Fruit fly (Drosophila melanogaster) Kc167 (cell line): Measurements from ENCODE around the gene dmrt11E.

Source experiments
- Myc ChIP-seq: fragments of >200 bp; optimal IDR thresholded peaks from 2 replicates; lab custom pipeline; 2017; ENCODE audit warnings: missing external identifiers
- Sin3A ChIP-seq: fragments of >200 bp; optimal IDR thresholded peaks from 2 replicates; lab custom pipeline; 2018; ENCODE audit warnings: missing external identifiers
- insv ChIP-seq: fragments of >200 bp; optimal IDR thresholded peaks from 3 replicates; lab custom pipeline; 2018; ENCODE audit warnings: missing external identifiers

DNA sequence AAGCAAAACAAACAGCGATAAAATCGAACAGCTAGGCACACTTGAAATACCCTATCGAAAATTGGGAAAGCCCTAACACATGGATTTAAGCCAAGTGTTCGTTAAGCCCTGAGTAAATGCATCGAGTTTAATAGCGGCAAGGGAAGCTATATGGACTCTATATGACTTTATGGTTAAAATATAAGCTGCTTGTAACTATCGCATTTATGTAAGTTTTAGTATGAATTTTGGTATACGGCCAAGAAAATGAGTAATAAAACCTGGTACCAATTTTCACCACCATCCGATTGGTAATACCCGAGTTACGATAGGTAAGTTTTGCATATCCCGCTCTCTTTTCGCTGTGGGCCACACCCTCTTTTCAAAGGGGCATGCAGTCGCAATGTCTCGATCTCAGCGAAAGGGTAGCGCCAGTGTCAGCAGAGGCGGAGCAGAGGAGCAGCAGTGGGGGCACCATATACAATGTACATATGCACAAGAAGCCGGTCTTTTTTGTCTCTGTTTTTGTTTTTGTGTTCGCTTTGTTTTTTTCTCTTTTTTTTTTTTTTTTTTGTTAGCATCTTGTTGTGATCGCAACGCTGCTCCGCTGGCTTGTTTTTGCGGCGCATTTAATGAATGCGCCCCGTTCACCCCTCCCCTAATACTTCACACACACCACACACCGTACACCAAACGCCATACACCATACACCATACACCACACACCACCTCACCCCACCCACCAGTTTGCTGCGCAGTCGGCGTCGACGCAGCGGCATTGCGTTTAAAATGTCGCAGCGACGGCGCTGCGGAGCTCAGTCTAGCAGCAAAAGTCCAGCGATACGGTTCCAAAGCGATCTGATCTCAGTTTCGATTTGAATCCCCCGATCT is 36.2 kb downstream of the dmrt11E start, which contains the start of gene GstT4:
- TF ChIP-seq insv (lab: Kevin White, UChicago) (no peak), Sin3A (lab: Kevin White, UChicago) (no peak), Myc (lab: Kevin White, UChicago) (no peak)
